Fruit fly (Drosophila melanogaster) whole organism, embryonic: ENCODE data around the gene Amun.

Source experiments
- Asciz ChIP-seq: fragments of 200-800 bp; sonication (Bioruptor generic); optimal IDR thresholded peaks from 2 replicates; lab custom pipeline; 2017; ENCODE audit warnings: missing biosample characterization, mild to moderate bottlenecking, missing genetic modification characterization, missing genetic modification reagents
- BEAF-32 ChIP-seq: fragments of 200-800 bp; sonication (Bioruptor generic); optimal IDR thresholded peaks from 3 replicates; lab custom pipeline; 2017; ENCODE audit warnings: missing biosample characterization, missing genetic modification characterization, mild to moderate bottlenecking, moderate library complexity, missing genetic modification reagents
- Bteb2 ChIP-seq: fragments of 200-800 bp; sonication (Bioruptor generic); optimal IDR thresholded peaks from 2 replicates; lab custom pipeline; 2016; ENCODE audit warnings: missing biosample characterization, missing genetic modification characterization
- CG10366 ChIP-seq: fragments of 200-800 bp; sonication (Bioruptor generic); IDR thresholded peaks from 2 replicates; pipeline ENCODE4 v1.3.6; 2022; ENCODE audit warnings: missing biosample characterization, missing genetic modification characterization
- CG10979 ChIP-seq: fragments of 200-800 bp; sonication (Bioruptor generic); optimal IDR thresholded peaks from 2 replicates; lab custom pipeline; 2018; ENCODE audit warnings: missing biosample characterization, mild to moderate bottlenecking, missing genetic modification characterization, moderate library complexity
- CG11085 ChIP-seq: fragments of 200-800 bp; sonication (Bioruptor generic); IDR thresholded peaks from 2 replicates; pipeline ENCODE4 v1.3.6; 2022; ENCODE audit warnings: missing biosample characterization, missing genetic modification characterization
- CG13775 ChIP-seq: fragments of 200-800 bp; sonication (Bioruptor generic); optimal IDR thresholded peaks from 3 replicates; lab custom pipeline; 2017; ENCODE audit warnings: missing biosample characterization, mild to moderate bottlenecking, missing genetic modification characterization
- CG1529 ChIP-seq: fragments of 200-800 bp; sonication (Bioruptor generic); optimal IDR thresholded peaks from 3 replicates; lab custom pipeline; 2018; ENCODE audit warnings: missing biosample characterization, missing genetic modification characterization
- CG17568 ChIP-seq: fragments of 200-800 bp; sonication (Bioruptor generic); optimal IDR thresholded peaks from 2 replicates; lab custom pipeline; 2018; ENCODE audit warnings: missing biosample characterization, mild to moderate bottlenecking, missing genetic modification characterization, moderate library complexity
- CG1832 ChIP-seq: fragments of 200-800 bp; sonication (Bioruptor generic); optimal IDR thresholded peaks from 2 replicates; lab custom pipeline; 2017; ENCODE audit warnings: missing biosample characterization, mild to moderate bottlenecking, missing genetic modification characterization, inconsistent platforms
- CG2678 ChIP-seq: fragments of 200-800 bp; sonication (Bioruptor generic); optimal IDR thresholded peaks from 3 replicates; lab custom pipeline; 2019; ENCODE audit warnings: missing biosample characterization, mild to moderate bottlenecking, missing genetic modification characterization, moderate library complexity
- CG2875 ChIP-seq: fragments of 200-800 bp; sonication (Bioruptor generic); optimal IDR thresholded peaks from 2 replicates; lab custom pipeline; 2017; ENCODE audit warnings: missing biosample characterization, mild to moderate bottlenecking, missing genetic modification characterization, missing genetic modification reagents
- CG31365 ChIP-seq: fragments of 200-800 bp; sonication (Bioruptor generic); optimal IDR thresholded peaks from 2 replicates; lab custom pipeline; 2018; ENCODE audit warnings: missing biosample characterization, mild to moderate bottlenecking, missing genetic modification characterization
- CG33213 ChIP-seq: fragments of 200-800 bp; sonication (Bioruptor generic); optimal IDR thresholded peaks from 3 replicates; lab custom pipeline; 2016; ENCODE audit warnings: missing biosample characterization, missing genetic modification characterization
- CG6175 ChIP-seq: fragments of 200-800 bp; sonication (Bioruptor generic); IDR thresholded peaks from 3 replicates; pipeline ENCODE4 v1.3.6; 2022; ENCODE audit warnings: missing biosample characterization, missing genetic modification characterization
- CG7745 ChIP-seq: fragments of 200-800 bp; sonication (Bioruptor generic); optimal IDR thresholded peaks from 2 replicates; lab custom pipeline; 2018; ENCODE audit warnings: missing biosample characterization, mild to moderate bottlenecking, missing genetic modification characterization, moderate library complexity
- CG7786 ChIP-seq: fragments of 200-800 bp; sonication (Bioruptor generic); optimal IDR thresholded peaks from 2 replicates; lab custom pipeline; 2016; ENCODE audit warnings: missing biosample characterization, missing genetic modification characterization
- CG7839 ChIP-seq: fragments of 200-800 bp; sonication (Bioruptor generic); optimal IDR thresholded peaks from 3 replicates; lab custom pipeline; 2018; ENCODE audit warnings: missing biosample characterization, mild to moderate bottlenecking, missing genetic modification characterization, moderate library complexity
- CG9609 ChIP-seq: fragments of 200-800 bp; sonication (Bioruptor generic); optimal IDR thresholded peaks from 3 replicates; lab custom pipeline; 2016; ENCODE audit warnings: missing biosample characterization, missing genetic modification characterization
- Dad ChIP-seq: fragments of 200-800 bp; sonication (Bioruptor generic); optimal IDR thresholded peaks from 3 replicates; lab custom pipeline; 2016; ENCODE audit warnings: missing biosample characterization, missing genetic modification characterization
- Eip74EF ChIP-seq, 2 experiments: fragments of 200-800 bp in 1 of 2; fragments of >200 bp in 1 of 2; sonication (Bioruptor generic) in 1 of 2; optimal IDR thresholded peaks; 2 replicates each; lab custom pipeline; 2017 to 2019; ENCODE audit warnings: missing biosample characterization in 2 of 2, missing genetic modification characterization in 2 of 2, mild to moderate bottlenecking in 1 of 2, moderate library complexity in 1 of 2
- Fer3 ChIP-seq: fragments of 200-800 bp; sonication (Bioruptor generic); optimal IDR thresholded peaks from 2 replicates; lab custom pipeline; 2018; ENCODE audit warnings: missing biosample characterization, mild to moderate bottlenecking, missing genetic modification characterization, moderate library complexity
- Gsc ChIP-seq: fragments of 200-800 bp; sonication (Bioruptor generic); IDR thresholded peaks from 2 replicates; pipeline ENCODE4 v1.3.6; 2022; ENCODE audit warnings: missing biosample characterization, missing genetic modification characterization
- H15 ChIP-seq: fragments of 200-800 bp; sonication (Bioruptor generic); IDR thresholded peaks from 3 replicates; pipeline ENCODE4 v1.3.6; 2022; ENCODE audit warnings: missing biosample characterization, missing genetic modification characterization
- HHEX ChIP-seq: fragments of 200-800 bp; sonication (Bioruptor generic); optimal IDR thresholded peaks from 3 replicates; lab custom pipeline; 2017; ENCODE audit warnings: missing biosample characterization, mild to moderate bottlenecking, missing genetic modification characterization, missing genetic modification reagents
- Hmx ChIP-seq: fragments of 200-800 bp; sonication (Bioruptor generic); optimal IDR thresholded peaks from 2 replicates; lab custom pipeline; 2016; ENCODE audit warnings: missing biosample characterization, missing genetic modification characterization
- Lhr ChIP-seq: fragments of 200-800 bp; sonication (Bioruptor generic); optimal IDR thresholded peaks from 3 replicates; lab custom pipeline; 2017; ENCODE audit warnings: mild to moderate bottlenecking, missing biosample characterization, missing genetic modification reagents, missing genetic modification characterization
- Mrtf ChIP-seq: fragments of 200-800 bp; sonication (Bioruptor generic); IDR thresholded peaks from 3 replicates; pipeline ENCODE4 v1.3.6; 2022; ENCODE audit warnings: missing biosample characterization, missing genetic modification characterization
- Sry-β ChIP-seq: fragments of 200-800 bp; sonication (Bioruptor generic); optimal IDR thresholded peaks from 2 replicates; lab custom pipeline; 2018; ENCODE audit warnings: missing biosample characterization, mild to moderate bottlenecking, missing genetic modification characterization, moderate library complexity
- TFAM ChIP-seq: fragments of 200-800 bp; sonication (Bioruptor generic); optimal IDR thresholded peaks from 2 replicates; lab custom pipeline; 2017; ENCODE audit warnings: missing biosample characterization, missing genetic modification characterization, inconsistent platforms
- al ChIP-seq: fragments of 200-800 bp; sonication (Bioruptor generic); IDR thresholded peaks from 2 replicates; pipeline ENCODE4 v1.3.6; 2022; ENCODE audit warnings: missing biosample characterization, missing genetic modification characterization
- aop ChIP-seq: fragments of 200-800 bp; sonication (Bioruptor generic); IDR thresholded peaks from 2 replicates; pipeline ENCODE4 v1.3.6; 2022; ENCODE audit warnings: missing biosample characterization, missing genetic modification characterization
- az2 ChIP-seq: fragments of 200-800 bp; sonication (Bioruptor generic); optimal IDR thresholded peaks from 3 replicates; lab custom pipeline; 2016; ENCODE audit warnings: missing biosample characterization, missing genetic modification characterization
- bbx ChIP-seq: fragments of 200-800 bp; sonication (Bioruptor generic); IDR thresholded peaks from 2 replicates; pipeline ENCODE4 v1.3.6; 2022; ENCODE audit warnings: missing biosample characterization, missing genetic modification characterization; ENCODE audit not compliant: partially characterized antibody
- cato ChIP-seq: fragments of 200-800 bp; sonication (Bioruptor generic); optimal IDR thresholded peaks from 2 replicates; lab custom pipeline; 2016; ENCODE audit warnings: missing biosample characterization, missing genetic modification characterization, borderline replicate concordance
- da ChIP-seq: fragments of 200-800 bp; sonication (Bioruptor generic); optimal IDR thresholded peaks from 2 replicates; lab custom pipeline; 2016; ENCODE audit warnings: missing biosample characterization, missing genetic modification characterization
- dan ChIP-seq: fragments of 200-800 bp; sonication (Bioruptor generic); IDR thresholded peaks from 2 replicates; pipeline ENCODE4 v1.3.6; 2022; ENCODE audit warnings: missing biosample characterization, missing genetic modification characterization
- exex ChIP-seq: fragments of 200-800 bp; sonication (Bioruptor generic); optimal IDR thresholded peaks from 4 replicates; lab custom pipeline; 2018; ENCODE audit warnings: missing biosample characterization, mild to moderate bottlenecking, missing genetic modification characterization, moderate library complexity
- grau ChIP-seq: fragments of 200-800 bp; optimal IDR thresholded peaks from 3 replicates; lab custom pipeline; 2019; ENCODE audit warnings: missing biosample characterization, mild to moderate bottlenecking, missing genetic modification characterization, moderate library complexity
- gt ChIP-seq: fragments of 200-800 bp; sonication (Bioruptor generic); IDR thresholded peaks from 2 replicates; pipeline ENCODE4 v1.3.6; 2022; ENCODE audit warnings: missing biosample characterization, missing genetic modification characterization
- hb ChIP-seq: fragments of 200-800 bp; sonication (Bioruptor generic); IDR thresholded peaks from 3 replicates; pipeline ENCODE4 v1.3.6; 2022; ENCODE audit warnings: missing biosample characterization, missing genetic modification characterization; ENCODE audit not compliant: partially characterized antibody
- hth ChIP-seq: fragments of >200 bp; optimal IDR thresholded peaks from 2 replicates; lab custom pipeline; 2017; ENCODE audit warnings: inconsistent platforms
- lbe ChIP-seq: fragments of 200-800 bp; sonication (Bioruptor generic); optimal IDR thresholded peaks from 2 replicates; lab custom pipeline; 2016; ENCODE audit warnings: missing biosample characterization, mild to moderate bottlenecking, missing genetic modification characterization
- luna ChIP-seq: fragments of 200-800 bp; sonication (Bioruptor generic); optimal IDR thresholded peaks from 2 replicates; lab custom pipeline; 2016; ENCODE audit warnings: missing biosample characterization, missing genetic modification characterization
- pho ChIP-seq: fragments of 200-800 bp; sonication (Bioruptor generic); optimal IDR thresholded peaks from 2 replicates; lab custom pipeline; 2016; ENCODE audit warnings: missing biosample characterization, missing genetic modification characterization
- salm ChIP-seq: fragments of 200-800 bp; sonication (Bioruptor generic); optimal IDR thresholded peaks from 2 replicates; lab custom pipeline; 2018; ENCODE audit warnings: missing biosample characterization, mild to moderate bottlenecking, missing genetic modification characterization
- scrt ChIP-seq: fragments of 200-800 bp; sonication (Bioruptor generic); optimal IDR thresholded peaks from 2 replicates; lab custom pipeline; 2018; ENCODE audit warnings: missing biosample characterization, mild to moderate bottlenecking, missing genetic modification characterization, moderate library complexity
- unpg ChIP-seq: fragments of 200-800 bp; sonication (Bioruptor generic); optimal IDR thresholded peaks from 3 replicates; lab custom pipeline; 2018; ENCODE audit warnings: missing biosample characterization, mild to moderate bottlenecking, missing genetic modification characterization, moderate library complexity
- wor ChIP-seq: fragments of 200-800 bp; sonication (Bioruptor generic); IDR thresholded peaks from 2 replicates; pipeline ENCODE4 v1.3.6; 2022; ENCODE audit warnings: missing biosample characterization, missing genetic modification characterization

Amun gene

dm6 chrX:11694959-11695882 is 20.1 kb downstream of the Amun start, which contains the start of gene PhKgamma (continued):
- TF ChIP-seq Asciz (GFP tag; lab: Kevin White, UChicago) (no peak), CG33213 (GFP tag; lab: Kevin White, UChicago) (peak; percentile 73), aop (GFP tag; lab: Robert Waterston, UW) (no peak), CG31365 (tag; lab: Kevin White, UChicago) (peak; percentile 32), CG10366 (no peak), Gsc (GFP tag; lab: Robert Waterston, UW) (no peak), dan (GFP tag; lab: Robert Waterston, UW) (no peak), Lhr (GFP tag; lab: Kevin White, UChicago) (peak; percentile 86), CG1832 (no peak), BEAF-32 (GFP tag; lab: Kevin White, UChicago) (peak; percentile 95), CG6175 (GFP tag; lab: Robert Waterston, UW) (no peak), Bteb2 (GFP tag; lab: Kevin White, UChicago) (no peak), CG7839 (no peak), HHEX (GFP tag; lab: Kevin White, UChicago) (no peak), Sry-β (no peak), Eip74EF (GFP tag; optimal IDR thresholded peaks at IDR 0.05; lab: Kevin White, UChicago) (peak in 1 of 2 experiments; percentile 6), exex (tag; lab: Kevin White, UChicago) (peak; percentile 51), unpg (no peak), CG1529 (GFP tag; lab: Kevin White, UChicago) (no peak), Mrtf (GFP tag; lab: Robert Waterston, UW) (no peak), CG17568 (GFP tag; lab: Kevin White, UChicago) (no peak), da (GFP tag; lab: Kevin White, UChicago) (no peak), CG11085 (no peak), gt (GFP tag; lab: Robert Waterston, UW) (no peak), hth (no peak), salm (no peak), az2 (no peak), CG13775 (GFP tag; lab: Kevin White, UChicago) (no peak), al (no peak), CG2875 (no peak), H15 (no peak; the same call in 2 of the 3 replicates), CG7786 (GFP tag; lab: Kevin White, UChicago) (no peak), Hmx (GFP tag; lab: Kevin White, UChicago) (no peak), luna (GFP tag; lab: Kevin White, UChicago) (no peak), Fer3 (tag; lab: Kevin White, UChicago) (no peak), hb (GFP tag; lab: Robert Waterston, UW) (peak; percentile 80), grau (tag; lab: Kevin White, UChicago) (peak; percentile 41), pho (GFP tag; lab: Kevin White, UChicago) (peak; percentile 56), CG10979 (tag; lab: Kevin White, UChicago) (no peak), cato (no peak), CG9609 (GFP tag; lab: Kevin White, UChicago) (peak; percentile 9), TFAM (no peak), wor (GFP tag; lab: Robert Waterston, UW) (no peak), bbx (GFP tag; lab: Robert Waterston, UW) (peak; percentile 96), CG7745 (tag; lab: Kevin White, UChicago) (no peak), scrt (GFP tag; lab: Kevin White, UChicago) (no peak), CG2678 (tag; lab: Kevin White, UChicago) (no peak), lbe (GFP tag; lab: Kevin White, UChicago) (no peak), Dad (GFP tag; lab: Kevin White, UChicago) (peak; percentile 38)
